Worm (Caenorhabditis elegans): Measurements from ENCODE around the gene Y37E11AL.3.

- no peak for TF ChIP-seq pha-4 (tag; optimal IDR thresholded peaks at IDR 0.05)
- no peak for TF ChIP-seq pqm-1 (tag; optimal IDR thresholded peaks at IDR 0.05)
- TF ChIP-seq unc-3 (GFP tag; conservative IDR thresholded peaks at IDR 0.05), result no peak
- TF ChIP-seq unc-3 (tag; optimal IDR thresholded peaks at IDR 0.05), result no peak
- TF ChIP-seq syd-9 (tag; optimal IDR thresholded peaks at IDR 0.05), result no peak
- TF ChIP-seq zip-5 (tag; optimal IDR thresholded peaks at IDR 0.05), result no peak
- TF ChIP-seq unc-86 (tag; optimal IDR thresholded peaks at IDR 0.05), result no peak
- TF ChIP-seq dve-1 (tag; optimal IDR thresholded peaks at IDR 0.05), result no peak
Measured at ce11 chrIV:3736244-3736643, 41.5 kb downstream of the Y37E11AL.3 start.
